Worm (Caenorhabditis elegans) whole organism, L4/young adult: ENCODE data around the gene fox-1.

Source experiments
- dao-5 ChIP-seq: sonication (generic microtip); optimal IDR thresholded peaks from 2 replicates; lab custom pipeline; 2016; ENCODE audit warnings: missing genotype, missing genetic modification characterization, moderate library complexity, missing compliant biosample characterization
- him-1 ChIP-seq: sonication (generic microtip); optimal IDR thresholded peaks from 2 replicates; lab custom pipeline; 2016; ENCODE audit warnings: missing genotype, missing genetic modification reagents, missing genetic modification characterization, missing compliant biosample characterization

DNA sequence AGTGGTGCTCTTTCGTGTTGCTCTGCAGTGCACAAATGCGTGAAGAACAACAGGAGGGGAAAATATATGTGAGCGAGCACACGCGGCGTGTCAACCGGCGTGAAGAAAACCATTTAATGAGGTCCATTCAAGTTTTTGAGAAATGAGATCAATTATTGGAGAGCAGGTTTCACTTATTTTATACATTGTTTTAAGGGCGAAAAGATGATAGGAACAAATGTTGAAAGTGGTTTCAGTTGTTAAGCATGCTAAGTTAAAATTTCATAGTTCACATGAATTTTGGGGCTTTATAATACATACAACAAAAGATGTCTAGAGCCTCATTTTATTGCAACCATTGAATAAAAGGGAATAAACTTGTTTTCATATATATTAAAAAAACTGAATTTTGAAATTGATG, 19.1 kb upstream of the fox-1 start, which contains the start of gene K02E10.5:
- no peak for TF ChIP-seq him-1 (tag; lab: Kevin White, UChicago)
- TF ChIP-seq dao-5 (tag; lab: Kevin White, UChicago) = no peak
